Fruit fly (Drosophila melanogaster) whole organism, adult: Measurements from ENCODE around the gene CG11663.

Source experiments
- CG11617 ChIP-seq: fragments of 200-800 bp; sonication (Bioruptor generic); optimal IDR thresholded peaks from 2 replicates; lab custom pipeline; 2017; ENCODE audit warnings: mild to moderate bottlenecking, missing biosample characterization, missing genetic modification reagents, missing genetic modification characterization
- CG33017 ChIP-seq: fragments of 200-800 bp; sonication (Bioruptor generic); optimal IDR thresholded peaks from 2 replicates; lab custom pipeline; 2018; ENCODE audit warnings: missing biosample characterization, mild to moderate bottlenecking, missing genetic modification characterization, moderate library complexity
- CG7045 ChIP-seq: fragments of 200-800 bp; sonication (Bioruptor generic); optimal IDR thresholded peaks from 2 replicates; lab custom pipeline; 2017; ENCODE audit warnings: missing biosample characterization, mild to moderate bottlenecking, missing genetic modification characterization
- Clk ChIP-seq: fragments of 200-800 bp; sonication (Bioruptor generic); optimal IDR thresholded peaks from 2 replicates; lab custom pipeline; 2017; ENCODE audit warnings: missing biosample characterization, missing genetic modification characterization
- Crg-1 ChIP-seq: fragments of 200-800 bp; sonication (Bioruptor generic); optimal IDR thresholded peaks from 2 replicates; lab custom pipeline; 2016; ENCODE audit warnings: missing biosample characterization, missing genetic modification characterization
- Hr96 ChIP-seq: fragments of 200-800 bp; sonication (Bioruptor generic); optimal IDR thresholded peaks from 2 replicates; lab custom pipeline; 2016; ENCODE audit warnings: missing biosample characterization, missing genetic modification characterization
- Mnt ChIP-seq: fragments of 200-800 bp; sonication (Bioruptor generic); optimal IDR thresholded peaks from 2 replicates; lab custom pipeline; 2016; ENCODE audit warnings: missing biosample characterization, mild to moderate bottlenecking, missing genetic modification characterization
- kay ChIP-seq: fragments of 200-800 bp; sonication (Bioruptor generic); peaks from one replicate; lab custom pipeline; 2016; ENCODE audit warnings: missing biosample characterization, missing genetic modification characterization, borderline replicate concordance
- ovo ChIP-seq: fragments of 200-800 bp; sonication (Bioruptor generic); optimal IDR thresholded peaks from 2 replicates; lab custom pipeline; 2016; ENCODE audit warnings: missing biosample characterization, missing genetic modification characterization
- pad ChIP-seq: fragments of 200-800 bp; sonication (Bioruptor generic); optimal IDR thresholded peaks from 3 replicates; lab custom pipeline; 2017; ENCODE audit warnings: missing biosample characterization, missing genetic modification characterization, mild to moderate bottlenecking, moderate library complexity, missing genetic modification reagents
- toe ChIP-seq: fragments of 200-800 bp; sonication (Bioruptor generic); optimal IDR thresholded peaks from 2 replicates; lab custom pipeline; 2016; ENCODE audit warnings: missing biosample characterization, missing genetic modification characterization

dm6 chrX:927209-927862 lies 33.1 kb downstream of the CG11663 start, which contains the start of gene Lztr1:
- TF ChIP-seq CG7045 (GFP tag; lab: Kevin White, UChicago) (no peak), Clk (no peak), pad (no peak), Mnt (GFP tag; lab: Kevin White, UChicago) (no peak), Hr96 (GFP tag; lab: Kevin White, UChicago) (no peak), CG33017 (tag; lab: Kevin White, UChicago) (no peak), kay (no peak), ovo (GFP tag; lab: Kevin White, UChicago) (peak; percentile 94), CG11617 (GFP tag; lab: Kevin White, UChicago) (no peak), Crg-1 (no peak), toe (GFP tag; lab: Kevin White, UChicago) (no peak)
